Worm (Caenorhabditis elegans) whole organism, L4 larva: ENCODE measurements around the gene trpp-11.
A peak's percentile ranks its signal among the peaks of the same experiment; 100 is the strongest.

Experiments used
- D1046.2 ChIP-seq: fragments of 200-800 bp; sonication (Bioruptor generic); IDR thresholded peaks from 2 replicates; pipeline ENCODE4 v1.3.6; 2022; ENCODE audit warnings: missing genetic modification characterization, missing compliant biosample characterization
- F44E2.7 ChIP-seq: fragments of 200-800 bp; sonication (Bioruptor generic); IDR thresholded peaks from 2 replicates; pipeline ENCODE4 v2.1.2; 2022; ENCODE audit warnings: missing genetic modification characterization, missing compliant biosample characterization
- T20F7.1 ChIP-seq: fragments of 200-800 bp; sonication (Bioruptor generic); optimal IDR thresholded peaks from 2 replicates; lab custom pipeline; 2018; ENCODE audit warnings: mild to moderate bottlenecking, missing genetic modification characterization, missing compliant biosample characterization
- Y105C5A.15 ChIP-seq: fragments of 200-800 bp; sonication (Bioruptor generic); IDR thresholded peaks from 2 replicates; pipeline ENCODE4 v1.3.6; 2022; ENCODE audit warnings: missing genetic modification characterization, missing compliant biosample characterization
- Y5F2A.4 ChIP-seq: fragments of 200-800 bp; sonication (Bioruptor generic); optimal IDR thresholded peaks from 2 replicates; lab custom pipeline; 2018; ENCODE audit warnings: mild to moderate bottlenecking, missing genetic modification characterization, missing compliant biosample characterization
- ZK546.5 ChIP-seq, 2 experiments: sonication (generic microtip); optimal IDR thresholded peaks; 2 replicates each; lab custom pipeline; 2017; ENCODE audit warnings: missing biosample characterization in 2 of 2, missing genetic modification characterization in 2 of 2
- aha-1 ChIP-seq: fragments of 150-350 bp; peaks from one replicate; lab custom pipeline; 2014; ENCODE audit warnings: missing biosample characterization, missing genetic modification characterization
- ces-1 ChIP-seq: fragments of 150-350 bp; sonication (generic microtip); optimal IDR thresholded peaks from 4 replicates; lab custom pipeline; 2014; ENCODE audit warnings: missing biosample characterization, missing genetic modification reagents, missing genetic modification characterization
- daf-16 ChIP-seq, 3 experiments: sonication (generic microtip); optimal IDR thresholded peaks; 2 replicates each; lab custom pipeline; 2016 to 2017; ENCODE audit warnings: missing genetic modification characterization in 3 of 3, missing genetic modification reagents in 3 of 3, mild to moderate bottlenecking in 2 of 3, missing compliant biosample characterization in 2 of 3, missing biosample characterization in 1 of 3, moderate library complexity in 1 of 3
- dmd-6 ChIP-seq: fragments of 200-800 bp; sonication (Bioruptor generic); IDR thresholded peaks from 2 replicates; pipeline ENCODE4 v1.3.6; 2022; ENCODE audit warnings: missing genetic modification reagents, missing genetic modification characterization, missing compliant biosample characterization
- dmd-8 ChIP-seq: fragments of 200-800 bp; sonication (Bioruptor generic); IDR thresholded peaks from 2 replicates; pipeline ENCODE4 v1.3.6; 2022; ENCODE audit warnings: missing genetic modification characterization, missing compliant biosample characterization
- hlh-11 ChIP-seq: fragments of 200-800 bp; sonication (Bioruptor generic); optimal IDR thresholded peaks from 2 replicates; lab custom pipeline; 2018; ENCODE audit warnings: mild to moderate bottlenecking, missing genetic modification characterization, missing compliant biosample characterization
- jun-1 ChIP-seq: fragments of 150-350 bp; optimal IDR thresholded peaks from 2 replicates; lab custom pipeline; 2014; ENCODE audit warnings: missing biosample characterization, missing genetic modification reagents, missing genetic modification characterization
- lin-39 ChIP-seq: fragments of 150-350 bp; optimal IDR thresholded peaks from 2 replicates; lab custom pipeline; 2014; ENCODE audit warnings: missing biosample characterization, missing genetic modification reagents, missing genetic modification characterization
- lsy-2 ChIP-seq, 2 experiments: fragments of 150-350 bp in 1 of 2; sonication (generic microtip) in 1 of 2; optimal IDR thresholded peaks; 2 replicates each; lab custom pipeline; 2014 to 2017; ENCODE audit warnings: missing biosample characterization in 2 of 2, missing genetic modification characterization in 2 of 2
- madf-9 ChIP-seq: fragments of 200-800 bp; sonication (Bioruptor generic); conservative IDR thresholded peaks from 2 replicates; pipeline ENCODE4 v1.3.6; 2022; ENCODE audit warnings: missing genetic modification reagents, missing genetic modification characterization, missing compliant biosample characterization
- mep-1 ChIP-seq: fragments of 150-350 bp; sonication (generic microtip); optimal IDR thresholded peaks from 3 replicates; lab custom pipeline; 2014; ENCODE audit warnings: missing biosample characterization, missing genetic modification characterization
- mxl-3 ChIP-seq: fragments of 200-800 bp; sonication (Bioruptor generic); optimal IDR thresholded peaks from 2 replicates; lab custom pipeline; 2018; ENCODE audit warnings: mild to moderate bottlenecking, missing genetic modification characterization, missing compliant biosample characterization
- nhr-10 ChIP-seq: fragments of 150-350 bp; optimal IDR thresholded peaks from 2 replicates; lab custom pipeline; 2014; ENCODE audit warnings: missing biosample characterization, missing genetic modification characterization
- nhr-11 ChIP-seq: fragments of 150-350 bp; optimal IDR thresholded peaks from 2 replicates; lab custom pipeline; 2014; ENCODE audit warnings: missing biosample characterization, missing genetic modification characterization
- nhr-28 ChIP-seq: fragments of 150-350 bp; optimal IDR thresholded peaks from 2 replicates; lab custom pipeline; 2014; ENCODE audit warnings: missing biosample characterization, missing genetic modification characterization
- nhr-42 ChIP-seq: fragments of 200-800 bp; sonication (Bioruptor generic); IDR thresholded peaks from 2 replicates; pipeline ENCODE4 v1.3.6; 2022; ENCODE audit warnings: missing genetic modification characterization, missing compliant biosample characterization
- nhr-77 ChIP-seq: fragments of 150-350 bp; optimal IDR thresholded peaks from 2 replicates; lab custom pipeline; 2014; ENCODE audit warnings: missing biosample characterization, missing genetic modification characterization
- pha-4 ChIP-seq, 2 experiments: fragments of 150-350 bp in 1 of 2; fragments of 200-800 bp in 1 of 2; sonication (Bioruptor generic) in 1 of 2; IDR thresholded peaks in 1 of 2; optimal IDR thresholded peaks in 1 of 2; 2 replicates each; pipeline versions ENCODE4 v1.3.6 to Lab custom; 2014 to 2022; ENCODE audit warnings: missing genetic modification characterization in 2 of 2, missing genetic modification reagents in 2 of 2, missing biosample characterization in 1 of 2, missing compliant biosample characterization in 1 of 2
- php-3 ChIP-seq: fragments of 200-800 bp; sonication (Bioruptor generic); IDR thresholded peaks from 2 replicates; pipeline ENCODE4 v1.3.6; 2022; ENCODE audit warnings: missing genetic modification reagents, missing genetic modification characterization, missing compliant biosample characterization
- pqm-1 ChIP-seq: sonication (generic microtip); optimal IDR thresholded peaks from 2 replicates; lab custom pipeline; 2017; ENCODE audit warnings: missing biosample characterization, missing genetic modification characterization
- rbr-2 ChIP-seq: sonication (generic microtip); optimal IDR thresholded peaks from 2 replicates; lab custom pipeline; 2016; ENCODE audit warnings: missing genotype, missing genetic modification characterization, missing compliant biosample characterization
- set-16 ChIP-seq: fragments of 200-800 bp; sonication (Bioruptor generic); IDR thresholded peaks from 2 replicates; pipeline ENCODE4 v1.3.6; 2022; ENCODE audit warnings: missing genetic modification reagents, missing genetic modification characterization, missing compliant biosample characterization
- tra-1 ChIP-seq: fragments of 200-800 bp; sonication (Bioruptor generic); IDR thresholded peaks from 2 replicates; pipeline ENCODE4 v1.3.6; 2022; ENCODE audit warnings: missing genetic modification reagents, missing genetic modification characterization, missing compliant biosample characterization
- unc-130 ChIP-seq: sonication (generic microtip); optimal IDR thresholded peaks from 2 replicates; lab custom pipeline; 2016; ENCODE audit warnings: missing genetic modification reagents, missing genetic modification characterization, missing compliant biosample characterization
- unc-62 ChIP-seq, 3 experiments: fragments of 150-350 bp in 1 of 3; sonication (generic microtip); optimal IDR thresholded peaks in 2 of 3; peaks in 1 of 3; 1 replicate in 1 of 3; 2 replicates in 2 of 3; lab custom pipeline; 2014 to 2017; ENCODE audit warnings: missing biosample characterization in 3 of 3, missing genetic modification characterization in 3 of 3, missing genetic modification reagents in 3 of 3, missing genotype in 1 of 3
- ztf-11 ChIP-seq: fragments of 150-350 bp; optimal IDR thresholded peaks from 2 replicates; lab custom pipeline; 2014; ENCODE audit warnings: missing biosample characterization, missing genetic modification characterization
- ztf-7 ChIP-seq: fragments of 150-350 bp; optimal IDR thresholded peaks from 2 replicates; lab custom pipeline; 2014; ENCODE audit warnings: missing biosample characterization, missing genetic modification characterization

trpp-11 gene

DNA sequence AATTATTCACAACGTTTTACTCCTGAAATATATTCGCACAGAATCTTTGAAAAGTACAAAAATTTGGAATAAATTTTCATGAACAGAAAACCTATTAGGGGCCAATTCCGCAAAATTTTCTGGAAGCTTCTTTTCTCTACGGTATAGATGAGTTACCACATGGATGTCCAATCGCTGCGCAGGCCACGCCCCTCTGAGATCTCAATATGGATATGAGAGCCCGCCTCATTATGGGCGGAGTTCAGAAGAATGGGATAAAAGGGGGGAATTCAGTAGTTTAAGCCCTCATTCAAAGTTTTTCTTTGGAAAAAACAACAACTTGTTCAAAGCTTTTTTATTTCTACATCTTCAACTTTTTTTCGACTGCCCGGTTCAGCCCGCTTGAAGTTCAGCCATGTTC, 16.6 kb downstream of the trpp-11 start, which contains the start of gene daf-7:
daf-7 (plus strand) TSS at position 301 of the 400 bp plus-strand sequence.
- TF ChIP-seq aha-1 (tag; lab: Kevin White, UChicago) (peak; percentile 65), daf-16 (GFP tag; optimal IDR thresholded peaks at IDR 0.05; lab: Kevin White, UChicago) (no peak), daf-16 (tag; optimal IDR thresholded peaks at IDR 0.05; lab: Kevin White, UChicago) (no peak)
- TF ChIP-seq, all 104 proteins: peak for 1

DNA sequence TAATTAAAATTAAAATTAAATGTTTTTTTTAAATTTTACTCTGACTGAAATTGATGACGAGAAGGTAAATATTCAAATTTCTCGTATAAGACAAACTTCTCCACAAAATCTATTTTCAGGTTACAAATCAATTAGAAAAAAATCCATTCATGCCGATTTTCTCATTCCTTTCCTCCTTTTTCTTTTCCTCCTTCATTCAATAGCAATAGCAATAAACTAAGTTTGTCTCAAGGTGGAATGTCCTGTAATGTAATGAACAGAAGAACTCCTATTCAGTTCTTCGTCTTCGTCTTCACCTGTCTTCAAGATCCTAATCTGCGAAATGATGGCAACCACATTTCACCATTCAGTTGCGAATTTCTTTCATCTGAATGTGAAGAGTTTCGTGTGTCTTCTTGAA, 20.9 kb downstream of the trpp-11 start, which contains the start of gene dac-1:
dac-1 (plus strand) TSS at position 301 of the 400 bp plus-strand sequence.
- TF ChIP-seq Y5F2A.4 (GFP tag; lab: Kevin White, UChicago) (no peak), mxl-3 (no peak), nhr-11 (tag; lab: Kevin White, UChicago) (no peak), madf-9 (GFP tag; lab: Robert Waterston, UW) (no peak), ZK546.5 (tag; optimal IDR thresholded peaks at IDR 0.05; lab: Kevin White, UChicago) (no peak), Y105C5A.15 (no peak)

DNA sequence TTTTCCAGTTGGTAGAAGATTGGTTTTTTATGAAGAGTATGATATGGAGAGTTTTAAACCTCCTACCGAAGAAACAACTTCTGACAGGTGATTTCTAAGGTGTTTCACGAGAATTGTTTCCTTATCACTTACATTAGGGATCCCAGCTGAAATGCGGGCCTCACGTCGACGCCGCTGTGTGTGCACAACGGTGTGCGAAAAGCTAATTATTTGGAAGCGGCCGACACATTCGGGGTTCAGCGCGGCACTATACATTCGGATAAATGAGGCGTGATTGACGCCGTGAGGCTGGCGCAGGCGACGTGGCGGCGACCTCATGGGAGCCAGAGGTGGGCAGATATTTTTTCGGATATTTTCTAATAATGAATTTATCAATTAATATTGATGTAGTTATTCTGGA, 24.4 kb downstream of the trpp-11 start:
- TF ChIP-seq set-16 (GFP tag; lab: Robert Waterston, UW), result peak; percentile 36; the same call in 1 of the 2 replicates
- no peak for TF ChIP-seq unc-130 (GFP tag; lab: Kevin White, UChicago)
- 0 out of 2 replicates have a peak, but pooled peaks have one; percentile 10 for TF ChIP-seq nhr-42

DNA sequence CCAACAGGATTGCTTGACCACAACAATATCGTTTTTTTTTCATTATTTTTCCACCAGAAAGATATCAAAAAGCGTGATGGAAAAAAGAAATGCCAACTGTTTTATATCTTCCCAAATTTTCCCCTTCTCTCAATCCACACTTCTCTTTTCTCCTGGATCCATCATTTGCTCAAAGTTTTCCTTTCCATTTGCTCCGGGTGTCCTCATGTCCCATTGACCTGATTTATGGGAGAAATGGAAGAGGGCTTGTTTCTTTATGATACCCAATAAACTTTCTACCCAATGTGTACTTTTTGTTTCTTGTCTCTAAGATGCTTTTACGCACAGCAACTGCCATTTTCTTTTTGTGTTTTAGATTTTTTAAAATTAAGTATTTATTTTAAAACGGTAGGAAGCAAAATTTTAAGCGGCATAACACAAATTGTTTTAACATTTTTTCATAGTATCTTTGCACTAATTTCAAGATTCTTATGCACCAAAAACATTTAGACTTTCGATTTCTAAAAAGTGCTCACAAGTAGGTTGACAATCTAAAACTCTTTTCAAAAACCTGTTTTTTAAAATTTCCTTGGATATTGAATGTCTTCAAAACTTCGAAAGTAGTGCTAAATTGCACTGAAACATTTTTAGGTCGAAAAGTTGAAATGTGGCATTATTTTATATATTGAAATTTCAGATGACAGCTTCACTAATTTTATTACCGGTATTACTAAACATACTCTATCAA, 27.8 kb downstream of the trpp-11 start, which contains the start of gene clec-149:
clec-149 (plus strand) TSS at position 677 of the 727 bp plus-strand sequence.
- TF ChIP-seq ztf-11 (no peak), nhr-11 (tag; lab: Kevin White, UChicago) (peak; percentile 10)

DNA sequence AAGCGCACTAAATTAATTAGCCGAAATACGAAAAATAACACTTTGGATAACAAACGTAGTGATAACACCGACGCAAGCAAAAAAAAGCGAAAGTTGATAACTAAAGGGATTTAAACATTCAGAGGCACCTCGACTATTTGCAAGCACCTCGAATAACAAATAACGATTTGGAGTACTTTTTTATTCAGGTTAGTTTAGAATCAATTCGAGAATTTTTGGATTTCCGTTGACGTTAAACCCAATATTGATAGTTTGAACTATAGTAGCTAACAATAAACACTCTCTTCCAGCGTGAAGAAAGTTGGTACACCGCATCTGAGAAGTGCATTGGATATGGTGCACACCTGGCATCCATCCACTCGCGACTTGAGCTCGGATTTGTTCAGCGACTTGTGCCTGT, 30.3 kb downstream of the trpp-11 start:
- TF ChIP-seq ztf-7 (tag; lab: Kevin White, UChicago) (no peak), aha-1 (tag; lab: Kevin White, UChicago) (peak; percentile 98), dmd-8 (no peak)

DNA sequence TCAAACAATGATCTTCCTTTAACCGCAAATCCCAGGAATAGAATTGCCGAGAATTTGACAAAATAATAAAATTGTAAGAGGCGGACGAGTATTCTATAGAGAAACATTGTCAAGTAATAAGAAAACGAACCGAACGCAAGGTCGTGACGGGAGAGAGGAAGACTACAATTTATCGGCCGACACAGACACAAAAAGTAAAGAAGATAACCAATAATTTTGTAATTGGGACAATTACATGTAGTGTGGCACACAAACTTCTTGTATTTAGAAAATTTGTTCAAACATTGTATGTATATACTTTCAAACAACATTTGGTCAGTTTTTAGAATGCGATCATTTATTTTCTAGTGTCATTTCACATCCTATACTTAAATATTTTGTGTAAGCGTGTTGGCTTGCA, 37.0 kb downstream of the trpp-11 start, which contains the start of gene ceeh-1:
ceeh-1 (minus strand) TSS at position 317 of the 400 bp plus-strand sequence.
- TF ChIP-seq nhr-77 (tag; lab: Kevin White, UChicago) (peak; percentile 4), nhr-28 (tag; lab: Kevin White, UChicago) (peak; percentile 100), mxl-3 (peak; percentile 22), aha-1 (tag; lab: Kevin White, UChicago) (no peak), pqm-1 (peak; percentile 30), hlh-11 (tag; lab: Kevin White, UChicago) (peak; percentile 12), lsy-2 (tag; optimal IDR thresholded peaks at IDR 0.05; lab: Kevin White, UChicago) (peak in 1 of 2 experiments; percentile 4), dmd-6 (GFP tag; lab: Robert Waterston, UW) (peak; percentile 20; the same call in 1 of the 2 replicates), pha-4 (GFP tag; IDR thresholded peaks at IDR 0.05; lab: Robert Waterston, UW) (no peak), pha-4 (tag; optimal IDR thresholded peaks at IDR 0.05; lab: Kevin White, UChicago) (no peak), lin-39 (no peak), unc-62 (GFP tag; optimal IDR thresholded peaks at IDR 0.05 in 1 of 2; lab: Kevin White, UChicago) (peak in 1 of 2 experiments; percentile 15), unc-62 (tag; optimal IDR thresholded peaks at IDR 0.05; lab: Kevin White, UChicago) (no peak)

DNA sequence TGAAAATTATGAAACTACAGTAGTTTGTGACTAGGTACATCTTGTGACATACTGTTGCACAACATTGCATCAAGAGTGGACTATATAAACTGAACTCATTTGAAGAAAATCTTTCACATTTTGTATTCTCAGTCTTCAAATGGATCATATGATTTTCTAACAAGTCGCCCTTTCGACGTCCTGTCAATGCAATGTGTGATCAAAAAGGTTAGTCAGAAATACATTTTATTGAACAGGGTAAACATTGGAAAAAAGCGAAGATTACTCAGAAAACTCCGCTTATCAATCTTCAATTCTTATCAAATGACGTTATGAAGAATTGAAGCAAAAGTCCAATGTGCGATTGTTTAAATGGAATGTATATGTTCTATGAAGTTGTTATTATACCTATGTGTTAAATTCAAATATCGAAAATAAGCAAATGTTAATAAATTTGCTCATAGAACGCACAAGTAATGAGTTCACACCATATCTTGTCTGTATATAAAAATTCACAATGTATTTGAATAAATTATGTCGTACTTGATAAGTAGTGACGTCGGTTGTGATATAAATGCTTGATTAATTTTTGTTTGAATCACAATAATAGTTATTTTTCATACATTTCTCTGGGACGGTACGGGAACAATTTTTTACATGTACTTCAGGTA, 38.0 kb downstream of the trpp-11 start, which contains the start of gene zip-2:
zip-2 (plus strand) TSS at position 128 of the 650 bp plus-strand sequence.
- TF ChIP-seq ces-1 (GFP tag; lab: Kevin White, UChicago) (no peak), aha-1 (tag; lab: Kevin White, UChicago) (peak; percentile 91), lsy-2 (tag; optimal IDR thresholded peaks at IDR 0.05; lab: Kevin White, UChicago) (peak in 1 of 2 experiments; percentile 58), php-3 (GFP tag; lab: Robert Waterston, UW) (peak; percentile 64), nhr-28 (tag; lab: Kevin White, UChicago) (peak; percentile 91), nhr-11 (tag; lab: Kevin White, UChicago) (peak; percentile 33), pha-4 (GFP tag; IDR thresholded peaks at IDR 0.05; lab: Robert Waterston, UW) (no peak), pha-4 (tag; optimal IDR thresholded peaks at IDR 0.05; lab: Kevin White, UChicago) (peak; percentile 25), jun-1 (peak; percentile 45), unc-62 (GFP tag; optimal IDR thresholded peaks at IDR 0.05 in 1 of 2; lab: Kevin White, UChicago) (peak in 1 of 2 experiments; percentile 79), unc-62 (tag; optimal IDR thresholded peaks at IDR 0.05; lab: Kevin White, UChicago) (no peak), F44E2.7 (GFP tag; lab: Robert Waterston, UW) (no peak), mxl-3 (peak; percentile 32), tra-1 (GFP tag; lab: Robert Waterston, UW) (0 out of 2 replicates have a peak, but pooled peaks have one; percentile 41), nhr-77 (tag; lab: Kevin White, UChicago) (peak; percentile 71), T20F7.1 (peak; percentile 38), mep-1 (tag; lab: Kevin White, UChicago) (peak; percentile 68), rbr-2 (tag; lab: Kevin White, UChicago) (no peak), nhr-10 (tag; lab: Kevin White, UChicago) (peak; percentile 50), D1046.2 (GFP tag; lab: Robert Waterston, UW) (no peak)
